Fruit fly (Drosophila melanogaster) whole organism, adult: ENCODE measurements around the gene dy.

Experiments
- CG7101 ChIP-seq: fragments of 200-800 bp; sonication (Bioruptor generic); optimal IDR thresholded peaks from 2 replicates; lab custom pipeline; 2018; ENCODE audit warnings: missing biosample characterization, mild to moderate bottlenecking, missing genetic modification characterization, moderate library complexity
- Mnt ChIP-seq: fragments of 200-800 bp; sonication (Bioruptor generic); optimal IDR thresholded peaks from 2 replicates; lab custom pipeline; 2016; ENCODE audit warnings: missing biosample characterization, mild to moderate bottlenecking, missing genetic modification characterization
- kay ChIP-seq: fragments of 200-800 bp; sonication (Bioruptor generic); peaks from one replicate; lab custom pipeline; 2016; ENCODE audit warnings: missing biosample characterization, missing genetic modification characterization, borderline replicate concordance

- TF ChIP-seq kay (peak; percentile 96), CG7101 (tag; lab: Kevin White, UChicago) (no peak), Mnt (GFP tag; lab: Kevin White, UChicago) (peak; percentile 52)
Observed at dm6 chrX:11813721-11814161, 35.2 kb upstream of the dy start.
